Worm (Caenorhabditis elegans) whole organism, L1 larva: ENCODE data around the gene M04D8.7.

Experiments
- egl-27 ChIP-seq, 2 experiments: fragments of 150-350 bp in 1 of 2; sonication (generic microtip); optimal IDR thresholded peaks; 3 replicates each; lab custom pipeline; 2017 to 2018; ENCODE audit warnings: missing biosample characterization in 2 of 2, missing genetic modification characterization in 2 of 2, missing genetic modification reagents in 2 of 2
- fos-1 ChIP-seq: fragments of 150-350 bp; optimal IDR thresholded peaks from 2 replicates; lab custom pipeline; 2014; ENCODE audit warnings: missing biosample characterization, missing genetic modification characterization
- lin-35 ChIP-seq, 2 experiments: fragments of 150-350 bp; optimal IDR thresholded peaks; 2 replicates each; lab custom pipeline; 2014; ENCODE audit warnings: missing biosample characterization in 2 of 2, missing genetic modification characterization in 2 of 2, missing genetic modification reagents in 2 of 2
- mdl-1 ChIP-seq, 2 experiments: fragments of 150-350 bp; optimal IDR thresholded peaks; 2 replicates each; lab custom pipeline; 2014 to 2017; ENCODE audit warnings: missing biosample characterization in 2 of 2, missing genetic modification characterization in 2 of 2, inconsistent platforms in 1 of 2
- nhr-237 ChIP-seq: fragments of 150-350 bp; optimal IDR thresholded peaks from 2 replicates; lab custom pipeline; 2014; ENCODE audit warnings: missing biosample characterization, missing genetic modification characterization
- pag-3 ChIP-seq: sonication (generic microtip); optimal IDR thresholded peaks from 2 replicates; lab custom pipeline; 2017; ENCODE audit warnings: missing genetic modification characterization, mild to moderate bottlenecking, missing compliant biosample characterization, antibody characterized with exemption, borderline replicate concordance; ENCODE audit not compliant: insufficient read depth
- unc-62 ChIP-seq: fragments of 150-350 bp; optimal IDR thresholded peaks from 2 replicates; lab custom pipeline; 2014; ENCODE audit warnings: missing biosample characterization, missing genetic modification reagents, missing genetic modification characterization
- vab-15 ChIP-seq: sonication (generic microtip); optimal IDR thresholded peaks from 2 replicates; lab custom pipeline; 2017; ENCODE audit warnings: missing genotype, mild to moderate bottlenecking, missing genetic modification characterization, missing compliant biosample characterization

DNA sequence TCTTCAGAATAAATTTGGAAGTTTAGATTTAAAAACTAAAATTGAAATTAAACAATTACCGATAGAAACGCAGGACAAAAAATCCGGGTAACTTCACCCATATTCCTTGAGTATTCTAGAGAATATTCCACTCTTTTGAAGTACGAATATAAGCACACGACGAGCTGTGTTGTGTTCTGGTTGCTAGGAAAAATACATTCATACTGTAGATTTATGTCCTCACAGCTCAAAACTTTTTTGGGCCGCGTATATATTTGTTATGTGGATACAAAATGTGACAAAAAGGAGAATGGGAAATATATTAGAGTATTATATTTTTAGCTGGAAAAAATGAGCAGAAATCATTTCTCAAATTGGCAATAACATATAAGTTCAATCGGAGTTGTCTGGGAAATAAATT is 4.0 kb upstream of the M04D8.7 start, which contains the start of gene M04D8.5:
- TF ChIP-seq fos-1 (tag; lab: Kevin White, UChicago) (no peak), unc-62 (no peak), pag-3 (no peak), mdl-1 (tag; optimal IDR thresholded peaks at IDR 0.05; lab: Kevin White, UChicago) (no peak), lin-35 (GFP tag; optimal IDR thresholded peaks at IDR 0.05; lab: Kevin White, UChicago) (no peak), vab-15 (tag; lab: Kevin White, UChicago) (no peak), egl-27 (tag; optimal IDR thresholded peaks at IDR 0.05; lab: Kevin White, UChicago) (no peak), nhr-237 (tag; lab: Kevin White, UChicago) (no peak)
